Fruit fly (Drosophila melanogaster) whole organism, pupa: ENCODE results near the gene CycC.

Experiments used
- CG10348 ChIP-seq: fragments of 200-800 bp; sonication (Bioruptor generic); IDR thresholded peaks from 2 replicates; pipeline ENCODE4 v1.3.6; 2022; ENCODE audit warnings: missing biosample characterization, missing genetic modification characterization
- CG12605 ChIP-seq: fragments of 200-800 bp; sonication (Bioruptor generic); IDR thresholded peaks from 2 replicates; pipeline ENCODE4 v1.3.6; 2022; ENCODE audit warnings: missing biosample characterization, missing genetic modification characterization
- CG13204 ChIP-seq: fragments of 200-800 bp; sonication (Bioruptor generic); optimal IDR thresholded peaks from 2 replicates; lab custom pipeline; 2018; ENCODE audit warnings: missing biosample characterization, mild to moderate bottlenecking, missing genetic modification characterization, moderate library complexity
- CG14655 ChIP-seq: fragments of 200-800 bp; sonication (Bioruptor generic); optimal IDR thresholded peaks from 3 replicates; lab custom pipeline; 2017; ENCODE audit warnings: mild to moderate bottlenecking, missing biosample characterization, missing genetic modification reagents, missing genetic modification characterization
- CG15710 ChIP-seq: fragments of 200-800 bp; sonication (Bioruptor generic); optimal IDR thresholded peaks from 2 replicates; lab custom pipeline; 2018; ENCODE audit warnings: missing biosample characterization, mild to moderate bottlenecking, missing genetic modification characterization, moderate library complexity
- CG17806 ChIP-seq: fragments of 200-800 bp; sonication (Bioruptor generic); optimal IDR thresholded peaks from 2 replicates; lab custom pipeline; 2018; ENCODE audit warnings: missing biosample characterization, mild to moderate bottlenecking, missing genetic modification characterization, moderate library complexity
- CG32121 ChIP-seq: fragments of 200-800 bp; sonication (Bioruptor generic); IDR thresholded peaks from 2 replicates; pipeline ENCODE4 v1.3.6; 2022; ENCODE audit warnings: missing biosample characterization, missing genetic modification characterization
- CG34367 ChIP-seq: fragments of 200-800 bp; sonication (Bioruptor generic); optimal IDR thresholded peaks from 2 replicates; lab custom pipeline; 2018; ENCODE audit warnings: missing biosample characterization, mild to moderate bottlenecking, missing genetic modification characterization
- CG4496 ChIP-seq: fragments of 200-800 bp; sonication (Bioruptor generic); IDR thresholded peaks from 3 replicates; pipeline ENCODE4 v1.3.6; 2022; ENCODE audit warnings: missing biosample characterization, missing genetic modification characterization
- CG8159 ChIP-seq: fragments of 200-800 bp; sonication (Bioruptor generic); optimal IDR thresholded peaks from 3 replicates; lab custom pipeline; 2018; ENCODE audit warnings: missing biosample characterization, mild to moderate bottlenecking, missing genetic modification characterization, moderate library complexity
- CG8301 ChIP-seq: fragments of 200-800 bp; sonication (Bioruptor generic); optimal IDR thresholded peaks from 2 replicates; lab custom pipeline; 2018; ENCODE audit warnings: missing biosample characterization, mild to moderate bottlenecking, missing genetic modification characterization
- CG9948 ChIP-seq: fragments of 200-800 bp; sonication (Bioruptor generic); optimal IDR thresholded peaks from 2 replicates; lab custom pipeline; 2018; ENCODE audit warnings: missing biosample characterization, mild to moderate bottlenecking, missing genetic modification characterization, moderate library complexity
- D1 ChIP-seq: fragments of 200-800 bp; sonication (Bioruptor generic); optimal IDR thresholded peaks from 2 replicates; lab custom pipeline; 2018; ENCODE audit warnings: missing biosample characterization, mild to moderate bottlenecking, missing genetic modification characterization, moderate library complexity
- EcR ChIP-seq: fragments of 200-800 bp; sonication (Bioruptor generic); optimal IDR thresholded peaks from 3 replicates; lab custom pipeline; 2019; ENCODE audit warnings: missing biosample characterization, missing genetic modification characterization, mild to moderate bottlenecking, moderate library complexity, missing genetic modification reagents
- Ets98B ChIP-seq: fragments of 200-800 bp; sonication (Bioruptor generic); IDR thresholded peaks from 2 replicates; pipeline ENCODE4 v1.3.6; 2022; ENCODE audit warnings: missing biosample characterization, missing genetic modification characterization
- Pif1A ChIP-seq: fragments of 200-800 bp; sonication (Bioruptor generic); optimal IDR thresholded peaks from 3 replicates; lab custom pipeline; 2016; ENCODE audit warnings: missing biosample characterization, missing genetic modification characterization
- Pif1B ChIP-seq: fragments of 200-800 bp; sonication (Bioruptor generic); optimal IDR thresholded peaks from 3 replicates; lab custom pipeline; 2016; ENCODE audit warnings: missing biosample characterization, missing genetic modification characterization
- Snoo ChIP-seq: fragments of 200-800 bp; sonication (Bioruptor generic); optimal IDR thresholded peaks from 3 replicates; lab custom pipeline; 2017; ENCODE audit warnings: missing biosample characterization, mild to moderate bottlenecking, missing genetic modification characterization, inconsistent platforms
- fd96Ca ChIP-seq: fragments of 200-800 bp; sonication (Bioruptor generic); IDR thresholded peaks from 3 replicates; pipeline ENCODE4 v1.3.6; 2022; ENCODE audit warnings: missing biosample characterization, missing genetic modification characterization
- gl ChIP-seq: fragments of 200-800 bp; sonication (Bioruptor generic); optimal IDR thresholded peaks from 2 replicates; lab custom pipeline; 2018; ENCODE audit warnings: missing biosample characterization, mild to moderate bottlenecking, missing genetic modification characterization
- rn ChIP-seq: fragments of 200-800 bp; sonication (Bioruptor generic); IDR thresholded peaks from 2 replicates; pipeline ENCODE4 v1.3.6; 2022; ENCODE audit warnings: missing biosample characterization, missing genetic modification characterization

The CycC gene

DNA sequence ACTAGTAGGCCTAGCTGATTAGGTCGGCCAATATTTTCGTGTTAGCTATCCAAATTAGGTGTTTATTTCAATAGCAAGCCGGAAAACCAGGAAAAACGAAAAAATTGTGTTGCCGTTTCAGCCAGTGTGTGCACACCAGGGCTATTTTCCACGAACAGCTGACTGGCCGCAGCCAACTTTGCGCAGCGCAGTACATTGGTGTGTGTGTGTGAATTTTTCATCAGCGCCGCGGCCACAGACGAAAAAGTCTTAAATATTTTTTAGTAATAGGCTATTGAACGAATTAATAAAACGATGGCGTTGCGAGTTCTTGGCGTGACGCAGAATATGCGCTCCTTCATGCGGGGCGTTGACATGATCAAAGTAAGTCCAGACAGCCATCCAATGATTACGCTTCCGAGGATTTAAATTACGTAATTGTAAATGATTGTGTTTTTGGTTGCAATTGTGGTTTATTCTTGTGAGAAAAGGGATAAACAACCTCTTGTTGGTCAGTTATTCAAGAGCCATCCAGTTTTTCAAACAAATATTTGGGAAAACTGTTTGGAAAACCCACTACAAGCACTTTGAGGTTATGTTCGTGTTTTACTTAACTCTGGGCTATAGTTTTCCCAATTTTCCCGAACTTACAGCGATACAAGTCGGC, at the start of gene CycC, which contains the start of gene UQCR-C1:
Gene CycC (minus strand): TSS at position 142 of the 646 bp plus-strand sequence.
Gene UQCR-C1 (plus strand): TSS at position 168 of the 646 bp plus-strand sequence.
- no peak for TF ChIP-seq CG32121 (GFP tag; lab: Robert Waterston, UW)
- TF ChIP-seq EcR (GFP tag; lab: Kevin White, UChicago): no peak
- TF ChIP-seq D1 (tag; lab: Kevin White, UChicago): no peak
- TF ChIP-seq Pif1A (GFP tag; lab: Kevin White, UChicago): no peak
- TF ChIP-seq CG13204: no peak
- no peak for TF ChIP-seq Snoo (tag; lab: Kevin White, UChicago)
- TF ChIP-seq CG9948: no peak
- no peak for TF ChIP-seq CG17806 (tag; lab: Kevin White, UChicago)

DNA sequence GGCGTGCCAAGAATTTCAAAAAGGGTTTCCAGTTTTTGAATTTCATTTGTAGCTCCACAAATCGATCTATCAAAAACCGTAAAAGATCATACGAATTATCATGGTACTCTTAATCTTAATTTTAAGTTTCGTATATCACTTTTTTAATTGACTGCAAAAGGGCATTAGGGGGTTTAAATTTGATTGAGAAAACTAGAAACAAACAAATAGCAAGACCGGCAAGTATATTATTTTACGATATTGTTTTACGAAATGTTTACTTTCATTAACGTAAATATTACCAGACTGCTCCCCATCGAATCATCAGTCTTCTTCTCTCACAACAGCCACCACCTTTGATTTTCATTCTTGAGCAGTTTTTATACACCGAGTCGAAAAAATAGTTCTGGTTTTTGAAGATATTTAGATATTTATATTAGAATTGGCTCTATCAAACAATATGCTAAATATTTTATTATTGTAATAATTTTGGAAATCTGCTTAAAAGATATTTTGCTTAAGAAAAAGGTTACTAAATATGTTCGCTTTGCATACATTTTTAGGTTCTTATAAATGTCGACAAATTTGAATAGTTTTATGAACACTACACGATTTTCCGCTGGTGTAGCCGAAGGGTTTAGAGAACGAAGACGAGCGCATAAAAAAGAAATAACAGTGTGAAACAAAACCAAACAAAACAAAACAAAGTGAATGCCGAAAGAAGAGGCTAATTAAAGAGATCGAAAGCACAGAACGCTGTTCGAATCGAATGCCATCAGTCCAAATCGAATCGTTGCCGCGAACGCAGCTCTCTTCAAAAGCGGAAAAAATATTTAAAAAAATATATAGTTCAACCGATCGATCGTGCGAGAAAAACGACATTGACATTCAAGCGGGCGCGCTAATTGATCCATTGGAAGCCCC, 28.2 kb upstream of the CycC start, which contains the start of gene Sdr:
Gene Sdr (plus strand): TSS at position 702 of the 903 bp plus-strand sequence.
- TF ChIP-seq CG15710: peak; percentile 68
- no peak for TF ChIP-seq CG13204
- TF ChIP-seq CG34367 (tag; lab: Kevin White, UChicago): peak; percentile 50
- TF ChIP-seq D1 (tag; lab: Kevin White, UChicago): no peak
- TF ChIP-seq CG17806 (tag; lab: Kevin White, UChicago): no peak
- peak; percentile 24; the same call in 1 of the 2 replicates for TF ChIP-seq rn (GFP tag; lab: Robert Waterston, UW)
- peak; percentile 22 for TF ChIP-seq gl (tag; lab: Kevin White, UChicago)
- TF ChIP-seq EcR (GFP tag; lab: Kevin White, UChicago): no peak
- TF ChIP-seq CG10348: no peak
- TF ChIP-seq CG14655 (GFP tag; lab: Kevin White, UChicago): peak; percentile 36
- peak; percentile 62 for TF ChIP-seq CG9948
- TF ChIP-seq CG12605 (GFP tag; lab: Robert Waterston, UW): no peak; the same call in 1 of the 2 replicates
- TF ChIP-seq Snoo (tag; lab: Kevin White, UChicago): peak; percentile 38
- no peak for TF ChIP-seq Ets98B
- TF ChIP-seq fd96Ca (GFP tag; lab: Robert Waterston, UW): no peak
- TF ChIP-seq CG8159: peak; percentile 69
- TF ChIP-seq CG32121 (GFP tag; lab: Robert Waterston, UW): no peak
- TF ChIP-seq CG4496 (GFP tag; lab: Robert Waterston, UW): no peak
- no peak for TF ChIP-seq CG8301
- peak; percentile 25 for TF ChIP-seq Pif1A (GFP tag; lab: Kevin White, UChicago)
- peak; percentile 4 for TF ChIP-seq Pif1B (GFP tag; lab: Kevin White, UChicago)

DNA sequence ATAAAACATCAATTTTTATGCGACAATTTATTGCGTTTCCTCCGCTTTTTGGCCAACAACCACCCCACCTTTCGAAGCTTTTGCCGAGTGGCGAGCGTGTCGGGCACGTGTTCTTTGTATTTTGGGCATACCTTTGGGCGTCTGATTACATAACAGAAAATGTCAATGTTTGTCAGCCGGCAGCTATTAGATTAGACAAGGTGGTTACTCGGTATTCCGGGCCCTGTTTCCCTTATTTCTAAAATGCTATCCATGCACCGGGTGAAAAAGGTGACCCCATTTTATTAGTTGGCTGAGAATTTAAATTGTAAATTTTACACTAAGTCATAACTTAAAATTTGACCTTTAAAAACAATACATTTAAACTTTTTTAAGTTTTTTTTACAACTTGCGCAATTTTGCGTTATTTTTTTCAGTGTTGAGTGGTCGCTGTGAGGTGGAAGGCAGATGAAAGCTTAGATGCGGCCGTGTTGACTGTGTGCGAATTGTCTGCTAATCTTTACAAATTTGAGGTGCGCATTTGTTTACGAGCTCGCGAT, 22.5 kb upstream of the CycC start:
- TF ChIP-seq D1 (tag; lab: Kevin White, UChicago): no peak
- no peak for TF ChIP-seq CG12605 (GFP tag; lab: Robert Waterston, UW)
- no peak for TF ChIP-seq Pif1A (GFP tag; lab: Kevin White, UChicago)
- no peak for TF ChIP-seq CG13204
- no peak for TF ChIP-seq CG9948
- no peak for TF ChIP-seq gl (tag; lab: Kevin White, UChicago)
- TF ChIP-seq CG8159: no peak
- no peak for TF ChIP-seq CG14655 (GFP tag; lab: Kevin White, UChicago)
- TF ChIP-seq CG4496 (GFP tag; lab: Robert Waterston, UW): no peak
- no peak for TF ChIP-seq CG32121 (GFP tag; lab: Robert Waterston, UW)
- TF ChIP-seq CG17806 (tag; lab: Kevin White, UChicago): no peak
- TF ChIP-seq Pif1B (GFP tag; lab: Kevin White, UChicago): no peak
- no peak for TF ChIP-seq CG15710
- TF ChIP-seq CG34367 (tag; lab: Kevin White, UChicago): no peak
- TF ChIP-seq CG10348: no peak
- no peak for TF ChIP-seq EcR (GFP tag; lab: Kevin White, UChicago)
- TF ChIP-seq fd96Ca (GFP tag; lab: Robert Waterston, UW): no peak
- TF ChIP-seq rn (GFP tag; lab: Robert Waterston, UW): no peak

DNA sequence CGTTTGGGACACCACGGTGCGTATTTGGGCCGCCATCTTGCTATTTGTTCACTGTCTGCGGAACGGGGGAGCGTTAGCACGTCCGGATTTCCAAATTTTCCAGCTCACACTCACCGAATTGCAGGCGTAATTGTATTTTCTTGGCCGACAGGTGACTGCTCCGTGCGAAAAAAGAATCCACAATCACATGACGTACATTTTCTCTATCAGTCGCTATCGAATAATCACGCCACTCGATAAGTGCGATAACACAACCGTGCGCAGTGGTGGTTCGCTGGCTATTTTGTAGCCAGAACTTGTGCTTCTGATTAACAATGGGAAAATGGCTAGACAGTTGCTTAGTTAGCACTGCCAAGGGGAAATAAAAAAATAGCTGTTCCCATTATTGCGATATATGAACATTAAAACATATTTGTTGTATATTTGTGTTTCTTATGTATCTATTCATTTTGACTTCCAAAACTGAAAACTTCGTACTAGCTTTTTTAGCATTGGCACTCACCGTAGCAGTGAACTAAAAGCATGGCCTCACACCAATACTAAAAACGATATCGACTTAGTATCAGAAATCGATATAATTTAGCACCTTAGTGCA, 13.9 kb upstream of the CycC start, which contains the start of gene VhaPPA1-1:
Gene VhaPPA1-1 (minus strand): TSS at position 225 of the 595 bp plus-strand sequence.
- TF ChIP-seq CG13204 (no peak), CG15710 (no peak), D1 (tag; lab: Kevin White, UChicago) (no peak), CG32121 (GFP tag; lab: Robert Waterston, UW) (no peak; the same call in 1 of the 2 replicates), CG8159 (no peak), Pif1B (GFP tag; lab: Kevin White, UChicago) (no peak), CG9948 (no peak), Ets98B (no peak), CG14655 (GFP tag; lab: Kevin White, UChicago) (no peak), rn (GFP tag; lab: Robert Waterston, UW) (no peak), CG17806 (tag; lab: Kevin White, UChicago) (no peak), CG34367 (tag; lab: Kevin White, UChicago) (no peak), CG8301 (no peak), CG12605 (GFP tag; lab: Robert Waterston, UW) (no peak), CG10348 (no peak), gl (tag; lab: Kevin White, UChicago) (no peak), fd96Ca (GFP tag; lab: Robert Waterston, UW) (no peak), CG4496 (GFP tag; lab: Robert Waterston, UW) (no peak), EcR (GFP tag; lab: Kevin White, UChicago) (no peak), Snoo (tag; lab: Kevin White, UChicago) (no peak)
- TF ChIP-seq, all 21 proteins: peak for 0
